Fruit fly (Drosophila melanogaster): Measurements from ENCODE around the gene Dref.

Gene Dref

DNA sequence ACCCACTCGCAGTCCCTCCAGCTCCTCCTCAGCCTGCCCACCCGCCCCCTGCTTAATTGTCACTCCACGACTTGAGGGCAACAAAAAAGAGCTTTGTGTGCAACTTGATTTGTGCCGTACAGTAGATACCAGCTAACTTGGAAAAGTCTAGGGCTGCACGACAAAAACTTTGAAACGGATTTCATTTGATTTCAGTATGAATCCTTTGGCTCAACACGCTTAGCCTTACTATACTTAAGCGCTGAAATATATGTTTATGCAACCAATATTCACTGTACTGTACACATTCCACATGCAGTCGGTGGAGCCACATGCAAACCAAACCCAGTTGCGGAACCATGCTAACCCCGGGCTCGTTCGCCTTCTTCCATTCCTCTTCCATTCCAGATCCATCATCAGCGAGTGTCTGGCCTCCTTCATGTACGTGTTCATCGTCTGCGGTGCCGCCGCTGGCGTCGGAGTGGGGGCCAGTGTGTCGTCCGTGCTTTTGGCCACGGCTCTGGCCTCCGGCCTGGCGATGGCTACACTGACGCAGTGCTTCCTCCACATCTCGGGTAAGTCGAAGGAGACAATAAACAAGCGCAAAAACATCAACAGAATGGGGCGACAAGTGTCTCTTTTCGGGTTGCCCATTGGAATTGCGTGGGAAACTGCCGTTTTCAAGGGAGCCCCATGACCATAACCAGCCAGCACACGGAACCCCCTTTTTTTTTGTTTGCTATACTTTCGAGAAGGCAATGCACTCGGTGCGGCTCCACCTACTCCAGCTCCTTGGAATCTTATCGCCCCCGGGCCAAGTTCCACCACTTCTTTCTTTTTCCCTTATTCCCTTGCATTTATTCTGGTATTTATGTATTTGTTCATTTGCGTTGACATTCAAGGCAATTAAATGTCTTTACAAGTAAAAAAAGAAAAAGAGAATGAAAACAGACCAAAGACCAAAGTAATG is 19.6 kb upstream of the Dref start (continued):
- TF ChIP-seq dm (GFP tag; optimal IDR thresholded peaks at IDR 0.05) (no peak), ab (GFP tag; optimal IDR thresholded peaks at IDR 0.05) (no peak), Optix (GFP tag; IDR thresholded peaks at IDR 0.05) (peak; percentile 76; the same call in 2 of the 3 replicates), CG7987 (GFP tag; optimal IDR thresholded peaks at IDR 0.05) (no peak), mld (GFP tag; IDR thresholded peaks at IDR 0.05; ENCODE audit: partially characterized antibody) (no peak), CG13296 (GFP tag; optimal IDR thresholded peaks at IDR 0.05) (no peak), eyg (GFP tag; optimal IDR thresholded peaks at IDR 0.05) (no peak), CG11247 (GFP tag; IDR thresholded peaks at IDR 0.05) (peak; percentile 53; the same call in 1 of the 2 replicates), NC2α (GFP tag; optimal IDR thresholded peaks at IDR 0.05) (no peak), Camta (GFP tag; optimal IDR thresholded peaks at IDR 0.05) (no peak), CG15073 (GFP tag; optimal IDR thresholded peaks at IDR 0.05) (no peak), CG8359 (GFP tag; optimal IDR thresholded peaks at IDR 0.05; ENCODE audit: borderline replicate concordance) (peak; percentile 40), CG18764 (GFP tag; optimal IDR thresholded peaks at IDR 0.05) (peak; percentile 22), CG5953 (GFP tag; IDR thresholded peaks at IDR 0.05) (peak; percentile 54; the same call in 1 of the 2 replicates), CG9932 (GFP tag; IDR thresholded peaks at IDR 0.05) (no peak), kah (GFP tag; optimal IDR thresholded peaks at IDR 0.05) (no peak), CG10209 (GFP tag; optimal IDR thresholded peaks at IDR 0.05) (peak; percentile 12), Aef1 (GFP tag; IDR thresholded peaks at IDR 0.05) (peak; percentile 37; the same call in 1 of the 3 replicates), sens (GFP tag) (peak; percentile 94), Dll (GFP tag; IDR thresholded peaks at IDR 0.05; ENCODE audit: partially characterized antibody) (no peak), abd-A (tag; optimal IDR thresholded peaks at IDR 0.05) (no peak), az2 (GFP tag; optimal IDR thresholded peaks at IDR 0.05) (peak; percentile 34), Oli (tag; optimal IDR thresholded peaks at IDR 0.05) (peak; percentile 63), CG18476 (GFP tag; optimal IDR thresholded peaks at IDR 0.05) (no peak), HLH54F (GFP tag; optimal IDR thresholded peaks at IDR 0.05) (no peak), TFAM (GFP tag; optimal IDR thresholded peaks at IDR 0.05) (no peak), CG18619 (GFP tag; optimal IDR thresholded peaks at IDR 0.05) (no peak), sob (GFP tag; IDR thresholded peaks at IDR 0.05) (peak; percentile 17; the same call in 1 of the 2 replicates), btn (GFP tag; optimal IDR thresholded peaks at IDR 0.05) (peak; percentile 18), ash1 (GFP tag; optimal IDR thresholded peaks at IDR 0.05) (no peak), CG2116 (GFP tag; optimal IDR thresholded peaks at IDR 0.05) (no peak), CG6791 (GFP tag; IDR thresholded peaks at IDR 0.05; ENCODE audit: partially characterized antibody) (no peak), CG16863 (GFP tag; optimal IDR thresholded peaks at IDR 0.05) (peak; percentile 19), grau (tag; optimal IDR thresholded peaks at IDR 0.05) (peak; percentile 84), Trl (optimal IDR thresholded peaks at IDR 0.05) (no peak), Trl (GFP tag; optimal IDR thresholded peaks at IDR 0.05) (peak; percentile 11), sisA (GFP tag; IDR thresholded peaks at IDR 0.05) (peak; percentile 82), BtbVII (GFP tag; optimal IDR thresholded peaks at IDR 0.05) (no peak), Nf-YA (GFP tag; IDR thresholded peaks at IDR 0.05) (no peak), Ada2b (GFP tag; IDR thresholded peaks at IDR 0.05) (peak; percentile 71), CG9609 (GFP tag; optimal IDR thresholded peaks at IDR 0.05) (peak; percentile 44), en (GFP tag; optimal IDR thresholded peaks at IDR 0.05) (no peak), Six4 (GFP tag; optimal IDR thresholded peaks at IDR 0.05) (peak; percentile 60), CG14050 (GFP tag; IDR thresholded peaks at IDR 0.05) (peak; percentile 30; the same call in 1 of the 3 replicates), tap (tag; optimal IDR thresholded peaks at IDR 0.05) (peak; percentile 58), CG13775 (GFP tag; optimal IDR thresholded peaks at IDR 0.05) (no peak), CrebB (tag; optimal IDR thresholded peaks at IDR 0.05) (no peak), slou (GFP tag; optimal IDR thresholded peaks at IDR 0.05) (no peak), CG31388 (GFP tag; optimal IDR thresholded peaks at IDR 0.05) (no peak), CG12744 (GFP tag; optimal IDR thresholded peaks at IDR 0.05) (no peak)

Data from whole organism, embryonic.